Fruit fly (Drosophila melanogaster): ENCODE data around the gene msi.
A peak's percentile ranks its signal among the peaks of the same experiment; 100 is the strongest.

The msi gene

DNA sequence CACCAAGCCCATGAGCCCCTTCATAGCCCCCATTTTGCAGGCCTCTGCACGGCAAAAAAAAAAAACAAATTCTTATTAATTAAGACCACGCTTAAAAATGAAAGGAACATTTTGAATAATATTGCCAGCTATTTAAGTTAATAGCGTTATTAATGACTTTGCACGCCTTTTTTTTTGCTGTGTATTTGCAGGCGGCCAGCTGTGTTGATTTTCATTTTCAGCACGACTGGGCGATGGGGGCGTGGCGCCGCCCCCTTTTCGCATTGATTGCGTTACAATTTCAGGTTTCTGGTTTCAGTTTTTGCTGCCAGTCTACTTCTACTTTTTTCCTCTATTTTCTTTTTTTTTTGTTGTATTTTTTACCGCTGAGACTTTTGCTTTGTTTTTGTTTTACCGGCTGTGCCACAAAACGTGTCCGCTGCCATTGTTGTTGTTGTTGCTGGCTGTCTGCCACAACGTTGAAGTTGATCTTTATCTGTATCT lies 16.0 kb downstream of the msi start (continued):
- no peak for TF ChIP-seq ara (GFP tag; IDR thresholded peaks at IDR 0.05)
- TF ChIP-seq TFAM (GFP tag; optimal IDR thresholded peaks at IDR 0.05) = no peak
- peak; percentile 98 for TF ChIP-seq nom (GFP tag; optimal IDR thresholded peaks at IDR 0.05)
- TF ChIP-seq CG34422 (GFP tag; IDR thresholded peaks at IDR 0.05) = 0 out of 3 replicates have a peak, but pooled peaks have one; percentile 37
- TF ChIP-seq CG6654 (GFP tag; optimal IDR thresholded peaks at IDR 0.05) = no peak
- no peak for TF ChIP-seq sd (tag; optimal IDR thresholded peaks at IDR 0.05)
- peak; percentile 6; the same call in 1 of the 2 replicates for TF ChIP-seq E2f2 (GFP tag; IDR thresholded peaks at IDR 0.05)
- no peak for TF ChIP-seq CG13775 (GFP tag; optimal IDR thresholded peaks at IDR 0.05)
- TF ChIP-seq trh (GFP tag; optimal IDR thresholded peaks at IDR 0.05) = no peak
- TF ChIP-seq dmrt99B (tag; optimal IDR thresholded peaks at IDR 0.05) = peak; percentile 51
- TF ChIP-seq mirr (GFP tag; optimal IDR thresholded peaks at IDR 0.05) = no peak
- TF ChIP-seq ewg (GFP tag; optimal IDR thresholded peaks at IDR 0.05) = no peak

DNA sequence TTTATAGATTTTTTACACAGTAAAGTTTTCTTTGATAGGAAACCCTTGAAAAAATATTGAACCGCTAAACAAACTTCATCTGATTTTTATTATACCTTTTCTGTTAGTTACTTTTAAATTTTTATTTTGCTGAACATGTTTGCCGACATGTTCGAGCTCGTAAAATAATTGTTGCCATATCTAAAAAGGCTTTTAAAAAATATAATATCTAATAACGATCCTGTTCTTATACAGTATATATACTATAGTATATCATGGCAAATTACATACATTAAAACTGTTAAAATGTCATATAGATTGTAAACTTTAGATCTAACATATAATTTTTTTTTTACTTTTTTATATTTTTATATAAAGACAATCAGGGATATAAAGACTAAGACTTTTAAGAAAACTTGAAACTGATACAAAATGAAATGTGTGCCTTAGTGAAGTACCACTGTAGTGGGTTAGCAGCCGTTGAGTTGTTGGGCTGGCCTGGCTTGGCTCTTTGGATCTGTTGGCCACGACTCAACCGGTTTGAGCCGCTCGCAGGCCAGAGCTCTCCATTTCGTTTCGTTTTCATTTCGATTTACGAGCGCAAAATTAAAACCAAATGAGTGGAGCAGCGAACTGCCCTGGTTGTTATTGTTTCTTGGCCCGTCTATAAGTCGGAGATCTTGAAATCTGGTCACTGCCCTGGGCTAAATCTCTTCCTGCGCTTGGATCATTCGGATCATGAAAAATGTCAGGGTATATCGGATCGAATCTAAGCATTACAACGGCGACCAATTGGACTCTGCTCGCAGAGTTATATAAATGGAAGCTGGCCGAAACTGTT lies 16.7 kb downstream of the msi start:
- TF ChIP-seq CG1529 (GFP tag; optimal IDR thresholded peaks at IDR 0.05) (no peak), gem (tag; optimal IDR thresholded peaks at IDR 0.05) (peak; percentile 64), CG2712 (tag; optimal IDR thresholded peaks at IDR 0.05) (peak; percentile 42), CG11504 (tag; optimal IDR thresholded peaks at IDR 0.05) (peak; percentile 55), Rfx (GFP tag; IDR thresholded peaks at IDR 0.05) (peak; percentile 26; the same call in 1 of the 2 replicates), tgo (GFP tag; IDR thresholded peaks at IDR 0.05) (0 out of 3 replicates have a peak, but pooled peaks have one; percentile 21), CG12769 (tag; optimal IDR thresholded peaks at IDR 0.05) (peak; percentile 41), CG2678 (tag; optimal IDR thresholded peaks at IDR 0.05) (peak; percentile 60), sc (optimal IDR thresholded peaks at IDR 0.05) (no peak), sc (GFP tag; optimal IDR thresholded peaks at IDR 0.05) (peak; percentile 5), sob (GFP tag; IDR thresholded peaks at IDR 0.05) (peak; percentile 16; the same call in 1 of the 2 replicates), CG15269 (tag; optimal IDR thresholded peaks at IDR 0.05) (peak; percentile 28), abd-A (tag; optimal IDR thresholded peaks at IDR 0.05) (peak; percentile 39), vvl (GFP tag; IDR thresholded peaks at IDR 0.05) (peak; percentile 26; the same call in 1 of the 2 replicates), Meics (GFP tag; optimal IDR thresholded peaks at IDR 0.05) (peak; percentile 29), Vsx1 (GFP tag; optimal IDR thresholded peaks at IDR 0.05) (no peak), sd (tag; optimal IDR thresholded peaks at IDR 0.05) (peak; percentile 34), dmrt11E (tag; optimal IDR thresholded peaks at IDR 0.05) (peak; percentile 40), odd (GFP tag; optimal IDR thresholded peaks at IDR 0.05) (no peak), Sox100B (GFP tag; optimal IDR thresholded peaks at IDR 0.05) (peak; percentile 31), Lpt (GFP tag; optimal IDR thresholded peaks at IDR 0.05) (no peak), Atf6 (GFP tag; IDR thresholded peaks at IDR 0.05) (no peak), bowl (GFP tag; IDR thresholded peaks at IDR 0.05) (no peak), vfl (GFP tag; optimal IDR thresholded peaks at IDR 0.05) (no peak), Ptx1 (GFP tag; IDR thresholded peaks at IDR 0.05) (peak; percentile 39; the same call in 1 of the 2 replicates), CG10267 (tag; optimal IDR thresholded peaks at IDR 0.05) (peak; percentile 11), bcd (GFP tag; optimal IDR thresholded peaks at IDR 0.05) (peak; percentile 11), lab (GFP tag; optimal IDR thresholded peaks at IDR 0.05) (peak; percentile 7), nmo (GFP tag; optimal IDR thresholded peaks at IDR 0.05) (peak; percentile 30), Pdp1 (GFP tag; optimal IDR thresholded peaks at IDR 0.05) (peak in 1 of 2 experiments; percentile 5), CG8924 (tag; optimal IDR thresholded peaks at IDR 0.05) (peak; percentile 16), CG10209 (GFP tag; optimal IDR thresholded peaks at IDR 0.05) (peak; percentile 23), dysf (GFP tag; IDR thresholded peaks at IDR 0.05) (0 out of 3 replicates have a peak, but pooled peaks have one; percentile 28), dmrt99B (tag; optimal IDR thresholded peaks at IDR 0.05) (peak; percentile 2), CG17361 (GFP tag; IDR thresholded peaks at IDR 0.05) (peak; percentile 55; the same call in 2 of the 3 replicates), ttk (GFP tag; IDR thresholded peaks at IDR 0.05) (peak; percentile 33; the same call in 1 of the 2 replicates)
